Worm (Caenorhabditis elegans) whole organism, midembryonic: ENCODE measurements around the gene clec-122.

Experiments used
- T22C8.4 ChIP-seq: fragments of 200-800 bp; sonication (Bioruptor generic); IDR thresholded peaks from 2 replicates; pipeline ENCODE4 v1.3.6; 2022; ENCODE audit warnings: missing genetic modification characterization, missing compliant biosample characterization
- cog-1 ChIP-seq: sonication (generic microtip); optimal IDR thresholded peaks from 2 replicates; lab custom pipeline; 2016; ENCODE audit warnings: missing genetic modification characterization, missing compliant biosample characterization
- flt-1 ChIP-seq: fragments of 200-800 bp; sonication (Bioruptor generic); IDR thresholded peaks from 2 replicates; pipeline ENCODE4 v1.3.6; 2022; ENCODE audit warnings: missing genetic modification characterization, missing compliant biosample characterization
- klf-2 ChIP-seq: fragments of 200-800 bp; sonication (Bioruptor generic); conservative IDR thresholded peaks from 2 replicates; pipeline ENCODE4 v1.3.6; 2022; ENCODE audit warnings: missing genetic modification reagents, missing genetic modification characterization, missing compliant biosample characterization
- med-1 ChIP-seq: sonication (generic microtip); optimal IDR thresholded peaks from 2 replicates; lab custom pipeline; 2017; ENCODE audit warnings: missing genetic modification characterization, mild to moderate bottlenecking, missing compliant biosample characterization, antibody characterized with exemption, missing genetic modification reagents; ENCODE audit not compliant: insufficient read depth
- ref-1 ChIP-seq: fragments of 200-800 bp; sonication (Bioruptor generic); conservative IDR thresholded peaks from 2 replicates; pipeline ENCODE4 v1.3.6; 2022; ENCODE audit warnings: missing genetic modification reagents, missing genetic modification characterization, missing compliant biosample characterization
- tab-1 ChIP-seq: fragments of 200-800 bp; sonication (Bioruptor generic); IDR thresholded peaks from 2 replicates; pipeline ENCODE4 v1.3.6; 2022; ENCODE audit warnings: missing genetic modification characterization, missing compliant biosample characterization
- ztf-23 ChIP-seq: fragments of 200-800 bp; sonication (Bioruptor generic); IDR thresholded peaks from 2 replicates; pipeline ENCODE4 v1.3.6; 2022; ENCODE audit warnings: missing genetic modification reagents, missing genetic modification characterization, missing compliant biosample characterization
- ztf-29 ChIP-seq: fragments of 200-800 bp; sonication (Bioruptor generic); IDR thresholded peaks from 2 replicates; pipeline ENCODE4 v1.3.6; 2022; ENCODE audit warnings: missing genetic modification reagents, missing genetic modification characterization, missing compliant biosample characterization

The clec-122 gene

ce11 chrII:3093352-3093751 lies 12.5 kb upstream of the clec-122 start, which contains the start of gene srg-22:
Gene srg-22 (minus strand): TSS chrII:3093452.
- TF ChIP-seq ztf-29 (GFP tag; lab: Robert Waterston, UW) (no peak), ztf-23 (GFP tag; lab: Robert Waterston, UW) (no peak), ref-1 (GFP tag; lab: Robert Waterston, UW) (no peak), tab-1 (GFP tag; lab: Robert Waterston, UW) (no peak), T22C8.4 (GFP tag; lab: Robert Waterston, UW) (no peak), flt-1 (no peak), cog-1 (tag; lab: Kevin White, UChicago) (no peak), klf-2 (no peak), med-1 (GFP tag; lab: Kevin White, UChicago) (no peak)

- TF ChIP-seq flt-1, result no peak
- TF ChIP-seq klf-2, result no peak
- no peak for TF ChIP-seq cog-1 (tag; lab: Kevin White, UChicago)
- TF ChIP-seq ref-1 (GFP tag; lab: Robert Waterston, UW), result no peak
- TF ChIP-seq med-1 (GFP tag; lab: Kevin White, UChicago), result no peak
- no peak for TF ChIP-seq tab-1 (GFP tag; lab: Robert Waterston, UW)
- TF ChIP-seq ztf-29 (GFP tag; lab: Robert Waterston, UW), result no peak
- no peak for TF ChIP-seq ztf-23 (GFP tag; lab: Robert Waterston, UW)
- TF ChIP-seq T22C8.4 (GFP tag; lab: Robert Waterston, UW), result no peak
Observed at ce11 chrII:3096060-3096459, 9.8 kb upstream of the clec-122 start, which contains the start of gene srg-23. Gene srg-23 (minus strand): TSS chrII:3096160.

ce11 chrII:3096857-3097256 lies 9.0 kb upstream of the clec-122 start, which contains the start of gene Y25C1A.14:
Gene Y25C1A.14 (minus strand): TSS chrII:3096957.
- TF ChIP-seq ztf-29 (GFP tag; lab: Robert Waterston, UW), result no peak
- no peak for TF ChIP-seq tab-1 (GFP tag; lab: Robert Waterston, UW)
- TF ChIP-seq flt-1, result no peak
- no peak for TF ChIP-seq klf-2

DNA sequence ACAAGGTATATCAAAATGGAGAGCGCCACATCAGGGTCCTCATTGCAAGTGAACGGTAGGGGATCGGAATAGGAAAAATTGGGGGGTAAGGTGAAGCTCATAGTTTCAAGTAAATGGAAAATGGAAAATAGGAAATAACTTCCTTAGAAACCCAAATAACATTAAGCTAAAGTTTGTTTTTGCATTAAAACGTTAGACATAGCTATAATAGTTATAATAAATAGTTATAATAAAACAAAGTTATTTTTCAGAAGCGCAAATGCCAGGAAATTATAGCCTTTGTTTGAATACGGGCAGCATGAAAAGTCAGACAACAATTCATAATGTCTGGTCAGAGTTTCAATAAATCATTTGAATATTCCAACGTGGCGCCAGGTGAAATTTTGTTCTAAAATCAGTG lies 5.3 kb upstream of the clec-122 start, which contains the start of gene srg-24:
Gene srg-24, minus strand, starts transcription at position 101 of the 400 bp plus-strand sequence.
- TF ChIP-seq flt-1, result no peak
- no peak for TF ChIP-seq T22C8.4 (GFP tag; lab: Robert Waterston, UW)
- TF ChIP-seq ref-1 (GFP tag; lab: Robert Waterston, UW), result no peak
- no peak for TF ChIP-seq med-1 (GFP tag; lab: Kevin White, UChicago)
- no peak for TF ChIP-seq cog-1 (tag; lab: Kevin White, UChicago)
- no peak for TF ChIP-seq ztf-29 (GFP tag; lab: Robert Waterston, UW)
- TF ChIP-seq ztf-23 (GFP tag; lab: Robert Waterston, UW), result no peak
- no peak for TF ChIP-seq klf-2
- no peak for TF ChIP-seq tab-1 (GFP tag; lab: Robert Waterston, UW)

ce11 chrII:3102018-3102417 lies 3.8 kb upstream of the clec-122 start, which contains the start of gene clec-121:
Gene clec-121 (plus strand): TSS chrII:3102318.
- TF ChIP-seq ztf-23 (GFP tag; lab: Robert Waterston, UW) (no peak), T22C8.4 (GFP tag; lab: Robert Waterston, UW) (no peak), ref-1 (GFP tag; lab: Robert Waterston, UW) (no peak), flt-1 (no peak), tab-1 (GFP tag; lab: Robert Waterston, UW) (no peak), ztf-29 (GFP tag; lab: Robert Waterston, UW) (no peak), klf-2 (no peak), med-1 (GFP tag; lab: Kevin White, UChicago) (no peak), cog-1 (tag; lab: Kevin White, UChicago) (no peak)

- TF ChIP-seq flt-1, result no peak
- TF ChIP-seq tab-1 (GFP tag; lab: Robert Waterston, UW), result 0 out of 2 replicates have a peak, but pooled peaks have one; percentile 47
Observed at ce11 chrII:3108101-3108500, 2.2 kb downstream of the clec-122 start.

- TF ChIP-seq flt-1, result no peak
- TF ChIP-seq ztf-29 (GFP tag; lab: Robert Waterston, UW), result no peak
- TF ChIP-seq ref-1 (GFP tag; lab: Robert Waterston, UW), result no peak
- TF ChIP-seq T22C8.4 (GFP tag; lab: Robert Waterston, UW), result no peak
- TF ChIP-seq klf-2, result no peak
- no peak for TF ChIP-seq ztf-23 (GFP tag; lab: Robert Waterston, UW)
- TF ChIP-seq tab-1 (GFP tag; lab: Robert Waterston, UW), result no peak
- no peak for TF ChIP-seq med-1 (GFP tag; lab: Kevin White, UChicago)
- TF ChIP-seq cog-1 (tag; lab: Kevin White, UChicago), result no peak
Observed at ce11 chrII:3109533-3109932, 3.7 kb downstream of the clec-122 start.

ce11 chrII:3110099-3110498 lies 4.2 kb downstream of the clec-122 start:
- no peak for TF ChIP-seq ztf-23 (GFP tag; lab: Robert Waterston, UW)
- TF ChIP-seq tab-1 (GFP tag; lab: Robert Waterston, UW), result no peak
- no peak for TF ChIP-seq flt-1
- no peak for TF ChIP-seq klf-2

ce11 chrII:3111147-3111546 lies 5.3 kb downstream of the clec-122 start, which contains the start of gene Y25C1A.13:
Gene Y25C1A.13 (minus strand): TSS chrII:3111247.
- TF ChIP-seq T22C8.4 (GFP tag; lab: Robert Waterston, UW) (no peak), flt-1 (no peak), cog-1 (tag; lab: Kevin White, UChicago) (no peak), ref-1 (GFP tag; lab: Robert Waterston, UW) (no peak), tab-1 (GFP tag; lab: Robert Waterston, UW) (no peak), ztf-23 (GFP tag; lab: Robert Waterston, UW) (no peak), klf-2 (no peak)

ce11 chrII:3112313-3112712 lies 6.4 kb downstream of the clec-122 start, which contains the start of gene Y25C1A.2:
Gene Y25C1A.2 (plus strand): TSS chrII:3112613.
- TF ChIP-seq ztf-23 (GFP tag; lab: Robert Waterston, UW) (no peak), flt-1 (no peak), ztf-29 (GFP tag; lab: Robert Waterston, UW) (no peak), klf-2 (no peak), med-1 (GFP tag; lab: Kevin White, UChicago) (no peak), tab-1 (GFP tag; lab: Robert Waterston, UW) (no peak), cog-1 (tag; lab: Kevin White, UChicago) (no peak), T22C8.4 (GFP tag; lab: Robert Waterston, UW) (no peak)
